Worm (Caenorhabditis elegans) whole organism, dauer: ENCODE data around the gene snr-1.

ENCODE experiments used
- unc-62 ChIP-seq: sonication (generic microtip); optimal IDR thresholded peaks from 2 replicates; lab custom pipeline; 2017; ENCODE audit warnings: missing biosample characterization, missing genetic modification reagents, missing genetic modification characterization

Gene snr-1

ce11 chrIV:17121058-17121773 lies 33.4 kb downstream of the snr-1 start:
- TF ChIP-seq unc-62 = no peak

ce11 chrIV:17125967-17126366 lies 38.1 kb downstream of the snr-1 start:
- TF ChIP-seq unc-62 = no peak

ce11 chrIV:17126512-17126911 lies 38.7 kb downstream of the snr-1 start:
- no peak for TF ChIP-seq unc-62

- no peak for TF ChIP-seq unc-62
Observed at ce11 chrIV:17131035-17131595, 43.3 kb downstream of the snr-1 start, which contains the start of the genes Y116A8C.37 and Y116A8C.38. Gene Y116A8C.37 (minus strand): TSS chrIV:17131135. Gene Y116A8C.38 (plus strand): TSS chrIV:17131545.
